Fruit fly (Drosophila melanogaster) whole organism, embryonic: ENCODE measurements around the gene eIF3l.

Experiments used
- Blimp-1 ChIP-seq: fragments of 200-800 bp; sonication (Bioruptor generic); optimal IDR thresholded peaks from 3 replicates; lab custom pipeline; 2018; ENCODE audit warnings: missing biosample characterization, missing genetic modification characterization, mild to moderate bottlenecking, moderate library complexity, missing genetic modification reagents
- CG11456 ChIP-seq: fragments of 200-800 bp; sonication (Bioruptor generic); IDR thresholded peaks from 3 replicates; pipeline ENCODE4 v1.3.6; 2022; ENCODE audit warnings: missing biosample characterization, missing genetic modification characterization
- CG1233 ChIP-seq: fragments of 200-800 bp; sonication (Bioruptor generic); optimal IDR thresholded peaks from 4 replicates; lab custom pipeline; 2018; ENCODE audit warnings: missing biosample characterization, mild to moderate bottlenecking, missing genetic modification characterization
- CG13123 ChIP-seq: fragments of 200-800 bp; sonication (Bioruptor generic); optimal IDR thresholded peaks from 2 replicates; lab custom pipeline; 2016; ENCODE audit warnings: missing biosample characterization, missing genetic modification characterization
- CG14050 ChIP-seq: fragments of 200-800 bp; sonication (Bioruptor generic); IDR thresholded peaks from 3 replicates; pipeline ENCODE4 v1.3.6; 2022; ENCODE audit warnings: missing biosample characterization, missing genetic modification characterization
- CG15073 ChIP-seq: fragments of 200-800 bp; sonication (Bioruptor generic); optimal IDR thresholded peaks from 2 replicates; lab custom pipeline; 2016; ENCODE audit warnings: missing biosample characterization, missing genetic modification characterization
- CG15514 ChIP-seq: fragments of 200-800 bp; sonication (Bioruptor generic); optimal IDR thresholded peaks from 3 replicates; lab custom pipeline; 2017; ENCODE audit warnings: missing biosample characterization, missing genetic modification characterization, mild to moderate bottlenecking, moderate library complexity, missing genetic modification reagents
- CG17186 ChIP-seq: fragments of 200-800 bp; sonication (Bioruptor generic); optimal IDR thresholded peaks from 3 replicates; lab custom pipeline; 2017; ENCODE audit warnings: missing biosample characterization, missing genetic modification reagents, missing genetic modification characterization
- CG17385 ChIP-seq: fragments of 200-800 bp; sonication (Bioruptor generic); optimal IDR thresholded peaks from 3 replicates; lab custom pipeline; 2018; ENCODE audit warnings: missing biosample characterization, mild to moderate bottlenecking, missing genetic modification characterization
- CG1792 ChIP-seq: fragments of 200-800 bp; sonication (Bioruptor generic); optimal IDR thresholded peaks from 2 replicates; lab custom pipeline; 2016; ENCODE audit warnings: missing biosample characterization, missing genetic modification characterization
- CG3065 ChIP-seq: fragments of 200-800 bp; sonication (Bioruptor generic); optimal IDR thresholded peaks from 2 replicates; lab custom pipeline; 2016; ENCODE audit warnings: missing biosample characterization, missing genetic modification characterization
- CG32772 ChIP-seq: fragments of 200-800 bp; sonication (Bioruptor generic); IDR thresholded peaks from 2 replicates; pipeline ENCODE4 v1.3.6; 2022; ENCODE audit warnings: missing biosample characterization, missing genetic modification characterization
- CG3838 ChIP-seq: fragments of 200-800 bp; sonication (Bioruptor generic); optimal IDR thresholded peaks from 3 replicates; lab custom pipeline; 2016; ENCODE audit warnings: missing biosample characterization, missing genetic modification characterization
- CG3847 ChIP-seq: fragments of 200-800 bp; sonication (Bioruptor generic); IDR thresholded peaks from 2 replicates; pipeline ENCODE4 v1.3.6; 2022; ENCODE audit warnings: missing biosample characterization, missing genetic modification characterization
- CG4360 ChIP-seq: fragments of 200-800 bp; sonication (Bioruptor generic); IDR thresholded peaks from 2 replicates; pipeline ENCODE4 v1.3.6; 2022; ENCODE audit warnings: missing biosample characterization, missing genetic modification characterization
- CG4854 ChIP-seq: fragments of 200-800 bp; sonication (Bioruptor generic); optimal IDR thresholded peaks from 2 replicates; lab custom pipeline; 2016; ENCODE audit warnings: missing biosample characterization, missing genetic modification characterization, inconsistent platforms
- CG6854 ChIP-seq: fragments of 200-800 bp; sonication (Bioruptor generic); optimal IDR thresholded peaks from 3 replicates; lab custom pipeline; 2017; ENCODE audit warnings: missing biosample characterization, mild to moderate bottlenecking, missing genetic modification characterization
- CG7357 ChIP-seq: fragments of 200-800 bp; sonication (Bioruptor generic); IDR thresholded peaks from 3 replicates; pipeline ENCODE4 v1.3.6; 2022; ENCODE audit warnings: missing biosample characterization, missing genetic modification characterization
- CG7786 ChIP-seq: fragments of 200-800 bp; sonication (Bioruptor generic); optimal IDR thresholded peaks from 2 replicates; lab custom pipeline; 2016; ENCODE audit warnings: missing biosample characterization, missing genetic modification characterization
- CG9932 ChIP-seq: fragments of 200-800 bp; sonication (Bioruptor generic); IDR thresholded peaks from 2 replicates; pipeline ENCODE4 v1.3.6; 2022; ENCODE audit warnings: missing biosample characterization, missing genetic modification characterization
- CoRest ChIP-seq: fragments of 200-800 bp; sonication (Bioruptor generic); optimal IDR thresholded peaks from 3 replicates; lab custom pipeline; 2018; ENCODE audit warnings: missing biosample characterization, mild to moderate bottlenecking, missing genetic modification characterization, moderate library complexity
- D ChIP-seq, 2 experiments: fragments of 200-800 bp in 1 of 2; fragments of >200 bp in 1 of 2; sonication (Bioruptor generic) in 1 of 2; optimal IDR thresholded peaks; 2 replicates in 1 of 2; 3 replicates in 1 of 2; lab custom pipeline; 2017; ENCODE audit warnings: mild to moderate bottlenecking in 1 of 2, missing biosample characterization in 1 of 2, missing genetic modification characterization in 1 of 2, missing genetic modification reagents in 1 of 2
- Ets65A ChIP-seq: fragments of 200-800 bp; sonication (Bioruptor generic); peaks from one replicate; lab custom pipeline; 2016; ENCODE audit warnings: missing biosample characterization, missing genetic modification characterization
- Fer1 ChIP-seq: fragments of 200-800 bp; sonication (Bioruptor generic); optimal IDR thresholded peaks from 2 replicates; lab custom pipeline; 2017; ENCODE audit warnings: missing biosample characterization, mild to moderate bottlenecking, missing genetic modification characterization
- HLH3B ChIP-seq: fragments of 200-800 bp; sonication (Bioruptor generic); IDR thresholded peaks from 2 replicates; pipeline ENCODE4 v1.3.6; 2022; ENCODE audit warnings: missing biosample characterization, missing genetic modification characterization
- Hand ChIP-seq: fragments of 200-800 bp; sonication (Bioruptor generic); optimal IDR thresholded peaks from 2 replicates; lab custom pipeline; 2017; ENCODE audit warnings: mild to moderate bottlenecking, missing biosample characterization, missing genetic modification reagents, missing genetic modification characterization
- HmgD ChIP-seq: fragments of 200-800 bp; sonication (Bioruptor generic); optimal IDR thresholded peaks from 3 replicates; lab custom pipeline; 2016; ENCODE audit warnings: missing biosample characterization, missing genetic modification characterization
- Hr39 ChIP-seq: fragments of >200 bp; optimal IDR thresholded peaks from 2 replicates; lab custom pipeline; 2017
- Hsf ChIP-seq: fragments of 200-800 bp; sonication (Bioruptor generic); optimal IDR thresholded peaks from 3 replicates; lab custom pipeline; 2016; ENCODE audit warnings: missing biosample characterization, missing genetic modification characterization
- Jarid2 ChIP-seq: fragments of 200-800 bp; sonication (Bioruptor generic); optimal IDR thresholded peaks from 3 replicates; lab custom pipeline; 2017; ENCODE audit warnings: mild to moderate bottlenecking, missing biosample characterization, missing genetic modification reagents, missing genetic modification characterization
- MBD-R2 ChIP-seq: fragments of 200-800 bp; sonication (Bioruptor generic); IDR thresholded peaks from 2 replicates; pipeline ENCODE4 v1.3.6; 2022; ENCODE audit warnings: missing biosample characterization, missing genetic modification characterization
- Mad ChIP-seq: fragments of 200-800 bp; sonication (Bioruptor generic); optimal IDR thresholded peaks from 2 replicates; lab custom pipeline; 2016; ENCODE audit warnings: missing biosample characterization, missing genetic modification characterization
- Pdp1 ChIP-seq, 2 experiments: fragments of 200-800 bp; sonication (Bioruptor generic); optimal IDR thresholded peaks; 3 replicates each; lab custom pipeline; 2016; ENCODE audit warnings: missing biosample characterization in 2 of 2, missing genetic modification characterization in 2 of 2, mild to moderate bottlenecking in 1 of 2, moderate library complexity in 1 of 2
- Xrp1 ChIP-seq: fragments of 200-800 bp; sonication (Bioruptor generic); IDR thresholded peaks from 2 replicates; pipeline ENCODE4 v1.3.6; 2022; ENCODE audit warnings: missing biosample characterization, missing genetic modification characterization
- ap ChIP-seq: fragments of 200-800 bp; sonication (Bioruptor generic); IDR thresholded peaks from 2 replicates; pipeline ENCODE4 v1.3.6; 2022; ENCODE audit warnings: missing biosample characterization, missing genetic modification characterization
- bab2 ChIP-seq: fragments of 200-800 bp; sonication (Bioruptor generic); optimal IDR thresholded peaks from 2 replicates; lab custom pipeline; 2016; ENCODE audit warnings: missing biosample characterization, missing genetic modification characterization
- br ChIP-seq: fragments of >200 bp; optimal IDR thresholded peaks from 2 replicates; lab custom pipeline; 2017
- cad ChIP-seq: fragments of >200 bp; optimal IDR thresholded peaks from 2 replicates; lab custom pipeline; 2017; ENCODE audit warnings: missing biosample characterization, missing genetic modification characterization
- ci ChIP-seq: fragments of 200-800 bp; sonication (Bioruptor generic); IDR thresholded peaks from 3 replicates; pipeline ENCODE4 v1.3.6; 2022; ENCODE audit warnings: missing biosample characterization, missing genetic modification characterization
- dan ChIP-seq: fragments of 200-800 bp; sonication (Bioruptor generic); IDR thresholded peaks from 2 replicates; pipeline ENCODE4 v1.3.6; 2022; ENCODE audit warnings: missing biosample characterization, missing genetic modification characterization
- eyg ChIP-seq: fragments of 200-800 bp; sonication (Bioruptor generic); optimal IDR thresholded peaks from 3 replicates; lab custom pipeline; 2016; ENCODE audit warnings: missing biosample characterization, missing genetic modification characterization
- her ChIP-seq: fragments of 200-800 bp; sonication (Bioruptor generic); optimal IDR thresholded peaks from 2 replicates; lab custom pipeline; 2016; ENCODE audit warnings: missing biosample characterization, missing genetic modification characterization
- jumu ChIP-seq: fragments of 200-800 bp; sonication (Bioruptor generic); optimal IDR thresholded peaks from 3 replicates; lab custom pipeline; 2016; ENCODE audit warnings: missing biosample characterization, missing genetic modification characterization
- lola ChIP-seq, 3 experiments: fragments of >200 bp in 2 of 3; fragments of 200-800 bp in 1 of 3; sonication (Bioruptor generic) in 1 of 3; optimal IDR thresholded peaks; 2 replicates each; lab custom pipeline; 2017 to 2019; ENCODE audit warnings: missing biosample characterization in 3 of 3, missing genetic modification characterization in 3 of 3, mild to moderate bottlenecking in 1 of 3, moderate library complexity in 1 of 3
- nmo ChIP-seq: fragments of 200-800 bp; sonication (Bioruptor generic); optimal IDR thresholded peaks from 2 replicates; lab custom pipeline; 2018; ENCODE audit warnings: missing biosample characterization, mild to moderate bottlenecking, missing genetic modification characterization, moderate library complexity
- repo ChIP-seq: fragments of 200-800 bp; sonication (Bioruptor generic); optimal IDR thresholded peaks from 2 replicates; lab custom pipeline; 2016; ENCODE audit warnings: missing biosample characterization, missing genetic modification characterization
- sc ChIP-seq, 3 experiments: fragments of >200 bp in 2 of 3; fragments of 200-800 bp in 1 of 3; sonication (Bioruptor generic) in 1 of 3; optimal IDR thresholded peaks; 2 replicates in 2 of 3; 3 replicates in 1 of 3; lab custom pipeline; 2017; ENCODE audit warnings: mild to moderate bottlenecking in 1 of 3, missing biosample characterization in 1 of 3, missing genetic modification characterization in 1 of 3, missing genetic modification reagents in 1 of 3
- slbo ChIP-seq: fragments of 200-800 bp; sonication (Bioruptor generic); IDR thresholded peaks from 2 replicates; pipeline ENCODE4 v1.3.6; 2022; ENCODE audit warnings: missing biosample characterization, missing genetic modification characterization
- tio ChIP-seq: fragments of 200-800 bp; sonication (Bioruptor generic); optimal IDR thresholded peaks from 2 replicates; lab custom pipeline; 2017; ENCODE audit warnings: missing biosample characterization, missing genetic modification characterization, inconsistent platforms

The eIF3l gene

DNA sequence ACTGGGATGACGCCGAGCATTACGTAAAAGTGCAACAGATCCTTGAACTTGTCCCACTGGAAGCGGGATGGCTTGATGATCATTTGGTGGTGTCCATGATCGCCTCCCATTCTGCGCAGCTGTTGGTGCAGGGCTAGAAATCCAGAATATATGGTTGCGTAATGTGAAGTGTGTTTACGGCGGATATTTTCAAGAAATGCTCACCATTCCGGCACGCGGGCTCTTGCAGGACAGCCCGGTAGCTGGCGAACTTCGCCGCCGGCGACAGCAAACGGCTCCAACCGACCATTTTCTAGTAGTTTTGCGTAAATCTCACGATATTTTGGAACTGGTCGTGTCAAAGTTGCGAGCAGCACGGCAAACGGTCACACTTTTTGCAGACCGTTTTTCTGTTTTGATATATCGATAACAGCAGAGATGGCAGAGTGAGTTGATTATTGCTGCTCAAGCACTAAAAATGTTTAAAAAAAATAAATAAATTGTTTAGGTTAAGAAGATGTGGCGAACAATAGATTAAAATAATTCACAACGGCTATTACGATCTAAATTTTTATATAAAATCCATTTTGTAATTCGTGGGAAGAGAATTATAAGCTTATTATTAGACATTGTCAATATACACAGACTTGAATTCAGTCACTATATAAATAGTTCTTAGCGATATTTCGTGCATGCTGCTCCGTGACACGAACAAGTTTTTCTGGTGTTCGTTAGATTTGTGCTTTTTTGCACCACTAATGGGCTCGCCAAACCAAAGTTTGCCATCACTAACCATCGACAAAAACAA, 7.6 kb downstream of the eIF3l start, which contains the start of the genes ND-SGDH and RhoGAP68F (continued):
- TF ChIP-seq CG17186 (peak; percentile 31), Fer1 (GFP tag; lab: Kevin White, UChicago) (peak; percentile 30), HmgD (GFP tag; lab: Kevin White, UChicago) (no peak), MBD-R2 (peak; percentile 55), dan (GFP tag; lab: Robert Waterston, UW) (no peak), CG17385 (GFP tag; lab: Kevin White, UChicago) (peak; percentile 66), br (no peak), CG3847 (GFP tag; lab: Robert Waterston, UW) (peak; percentile 83), CG1792 (GFP tag; lab: Kevin White, UChicago) (peak; percentile 17), Jarid2 (GFP tag; lab: Kevin White, UChicago) (no peak), CG1233 (GFP tag; lab: Kevin White, UChicago) (peak; percentile 73), cad (GFP tag; lab: Kevin White, UChicago) (no peak), Hand (GFP tag; lab: Kevin White, UChicago) (peak; percentile 8), CG3065 (peak; percentile 52), bab2 (peak; percentile 45), Mad (GFP tag; lab: Kevin White, UChicago) (peak; percentile 61), CG13123 (peak; percentile 62), nmo (GFP tag; lab: Kevin White, UChicago) (peak; percentile 89), CG3838 (peak; percentile 27), Ets65A (GFP tag; lab: Kevin White, UChicago) (peak; percentile 95), CG7786 (GFP tag; lab: Kevin White, UChicago) (peak; percentile 70), CG4360 (GFP tag; lab: Robert Waterston, UW) (no peak), her (GFP tag; lab: Kevin White, UChicago) (no peak), CG32772 (GFP tag; lab: Robert Waterston, UW) (peak; percentile 59; the same call in 1 of the 2 replicates), CG6854 (GFP tag; lab: Kevin White, UChicago) (no peak), CG9932 (GFP tag; lab: Robert Waterston, UW) (peak; percentile 91), CG15073 (no peak), ap (GFP tag; lab: Robert Waterston, UW) (no peak), Xrp1 (peak; percentile 58; the same call in 1 of the 2 replicates), slbo (peak; percentile 79), CG11456 (no peak; the same call in 2 of the 3 replicates), CG4854 (GFP tag; lab: Kevin White, UChicago) (peak; percentile 54), lola (GFP tag; optimal IDR thresholded peaks at IDR 0.05; lab: Kevin White, UChicago) (peak in 1 of 3 experiments; percentile 81), ci (GFP tag; lab: Robert Waterston, UW) (0 out of 3 replicates have a peak, but pooled peaks have one; percentile 41), Blimp-1 (peak; percentile 56), Hr39 (lab: Kevin White, UChicago) (no peak), tio (GFP tag; lab: Kevin White, UChicago) (peak; percentile 72), Hsf (GFP tag; lab: Kevin White, UChicago) (peak; percentile 80), Pdp1 (GFP tag; optimal IDR thresholded peaks at IDR 0.05; lab: Kevin White, UChicago) (peak; percentile 70 to 97), D (optimal IDR thresholded peaks at IDR 0.05; lab: Kevin White, UChicago) (no peak), D (GFP tag; optimal IDR thresholded peaks at IDR 0.05; lab: Kevin White, UChicago) (peak; percentile 34), CG14050 (GFP tag; lab: Robert Waterston, UW) (no peak), repo (GFP tag; lab: Kevin White, UChicago) (no peak), sc (optimal IDR thresholded peaks at IDR 0.05; lab: Kevin White, UChicago) (no peak), sc (GFP tag; optimal IDR thresholded peaks at IDR 0.05; lab: Kevin White, UChicago) (peak; percentile 47), HLH3B (peak; percentile 51; the same call in 1 of the 2 replicates), CoRest (peak; percentile 90), eyg (peak; percentile 9), jumu (peak; percentile 67), CG7357 (GFP tag; lab: Robert Waterston, UW) (peak; percentile 41; the same call in 1 of the 3 replicates), CG15514 (GFP tag; lab: Kevin White, UChicago) (peak; percentile 89)
